Fruit fly (Drosophila melanogaster) Kc167 (cell line): ENCODE measurements around the gene CG34307.

Experiments used
- Myc ChIP-seq: fragments of >200 bp; optimal IDR thresholded peaks from 2 replicates; lab custom pipeline; 2017; ENCODE audit warnings: missing external identifiers
- Sin3A ChIP-seq: fragments of >200 bp; optimal IDR thresholded peaks from 2 replicates; lab custom pipeline; 2018; ENCODE audit warnings: missing external identifiers
- h ChIP-seq: fragments of >200 bp; optimal IDR thresholded peaks from 3 replicates; lab custom pipeline; 2018; ENCODE audit warnings: missing external identifiers
- insv ChIP-seq: fragments of >200 bp; optimal IDR thresholded peaks from 3 replicates; lab custom pipeline; 2018; ENCODE audit warnings: missing external identifiers
- psq ChIP-seq: fragments of >200 bp; optimal IDR thresholded peaks from 2 replicates; lab custom pipeline; 2017; ENCODE audit warnings: missing external identifiers
- ttk ChIP-seq: sonication (Bioruptor generic); optimal IDR thresholded peaks from 2 replicates; lab custom pipeline; 2017; ENCODE audit warnings: missing external identifiers

CG34307 gene

dm6 chr3R:11897282-11897681 is at the start of gene CG34307:
TSS of gene CG34307 (plus strand) at chr3R:11897582.
- TF ChIP-seq Myc, result no peak
- no peak for TF ChIP-seq h
- no peak for TF ChIP-seq insv (lab: Kevin White, UChicago)
- no peak for TF ChIP-seq ttk (lab: Kevin White, UChicago)
- no peak for TF ChIP-seq psq (lab: Kevin White, UChicago)
- TF ChIP-seq Sin3A (lab: Kevin White, UChicago), result no peak

dm6 chr3R:11849378-11850249 is 47.8 kb upstream of the CG34307 start:
- no peak for TF ChIP-seq Myc
- no peak for TF ChIP-seq ttk (lab: Kevin White, UChicago)
- no peak for TF ChIP-seq h
- TF ChIP-seq Sin3A (lab: Kevin White, UChicago), result no peak
- no peak for TF ChIP-seq insv (lab: Kevin White, UChicago)
- no peak for TF ChIP-seq psq (lab: Kevin White, UChicago)

- TF ChIP-seq insv (lab: Kevin White, UChicago) (no peak), Myc (no peak), h (no peak), psq (lab: Kevin White, UChicago) (no peak), Sin3A (lab: Kevin White, UChicago) (no peak), ttk (lab: Kevin White, UChicago) (no peak)
Measured at dm6 chr3R:11850917-11851897, 46.2 kb upstream of the CG34307 start.

- TF ChIP-seq psq (lab: Kevin White, UChicago) (no peak), insv (lab: Kevin White, UChicago) (no peak), Myc (no peak), ttk (lab: Kevin White, UChicago) (no peak)
Measured at dm6 chr3R:11851939-11852338, 45.4 kb upstream of the CG34307 start.

- TF ChIP-seq Sin3A (lab: Kevin White, UChicago), result no peak
- TF ChIP-seq h, result no peak
- TF ChIP-seq ttk (lab: Kevin White, UChicago), result no peak
- TF ChIP-seq Myc, result no peak
- no peak for TF ChIP-seq psq (lab: Kevin White, UChicago)
- TF ChIP-seq insv (lab: Kevin White, UChicago), result no peak
Measured at dm6 chr3R:11855156-11855555, 42.2 kb upstream of the CG34307 start.

dm6 chr3R:11856295-11856694 is 41.1 kb upstream of the CG34307 start:
- TF ChIP-seq insv (lab: Kevin White, UChicago) (no peak), h (no peak), Myc (no peak), Sin3A (lab: Kevin White, UChicago) (no peak), psq (lab: Kevin White, UChicago) (no peak), ttk (lab: Kevin White, UChicago) (no peak)

dm6 chr3R:11859103-11859502 is 38.3 kb upstream of the CG34307 start:
- TF ChIP-seq Myc (no peak), insv (lab: Kevin White, UChicago) (no peak), psq (lab: Kevin White, UChicago) (no peak), ttk (lab: Kevin White, UChicago) (no peak), h (no peak)

- no peak for TF ChIP-seq psq (lab: Kevin White, UChicago)
- TF ChIP-seq Sin3A (lab: Kevin White, UChicago), result no peak
- no peak for TF ChIP-seq ttk (lab: Kevin White, UChicago)
- no peak for TF ChIP-seq insv (lab: Kevin White, UChicago)
- no peak for TF ChIP-seq Myc
- TF ChIP-seq h, result no peak
Measured at dm6 chr3R:11859534-11860254, 37.7 kb upstream of the CG34307 start.

dm6 chr3R:11865132-11865531 is 32.2 kb upstream of the CG34307 start:
- no peak for TF ChIP-seq Myc
- no peak for TF ChIP-seq psq (lab: Kevin White, UChicago)
- no peak for TF ChIP-seq insv (lab: Kevin White, UChicago)
- TF ChIP-seq Sin3A (lab: Kevin White, UChicago), result no peak
- TF ChIP-seq h, result no peak
- TF ChIP-seq ttk (lab: Kevin White, UChicago), result no peak

dm6 chr3R:11868562-11868961 is 28.8 kb upstream of the CG34307 start:
- TF ChIP-seq psq (lab: Kevin White, UChicago) (no peak), insv (lab: Kevin White, UChicago) (no peak), h (no peak), ttk (lab: Kevin White, UChicago) (no peak), Myc (no peak), Sin3A (lab: Kevin White, UChicago) (no peak)

dm6 chr3R:11869169-11869568 is 28.2 kb upstream of the CG34307 start, which contains the start of gene CG6959:
TSS of gene CG6959 (minus strand) at chr3R:11869460.
- TF ChIP-seq ttk (lab: Kevin White, UChicago) (no peak), h (no peak), insv (lab: Kevin White, UChicago) (no peak), Sin3A (lab: Kevin White, UChicago) (no peak), psq (lab: Kevin White, UChicago) (no peak)
